Fruit fly (Drosophila melanogaster) whole organism: ENCODE data around the gene CG9328.

ENCODE experiments used
- CG8478 ChIP-seq: fragments of >200 bp; optimal IDR thresholded peaks from 2 replicates; lab custom pipeline; 2018; ENCODE audit warnings: inconsistent platforms
- Dll ChIP-seq: fragments of >200 bp; optimal IDR thresholded peaks from 2 replicates; lab custom pipeline; 2017
- EcR ChIP-seq, 2 experiments: fragments of >200 bp; optimal IDR thresholded peaks; 2 replicates each; lab custom pipeline; 2017; ENCODE audit warnings: missing biosample characterization in 2 of 2, missing genetic modification characterization in 2 of 2, missing genetic modification reagents in 2 of 2
- pan ChIP-seq: fragments of >200 bp; optimal IDR thresholded peaks from 2 replicates; lab custom pipeline; 2017
- psq ChIP-seq: fragments of >200 bp; optimal IDR thresholded peaks from 2 replicates; lab custom pipeline; 2017
- usp ChIP-seq: fragments of >200 bp; optimal IDR thresholded peaks from 2 replicates; lab custom pipeline; 2017; ENCODE audit warnings: missing biosample characterization, missing genetic modification characterization, mixed read lengths

CG9328 gene

dm6 chr2L:20792521-20792920, 5.0 kb upstream of the CG9328 start:
- TF ChIP-seq EcR (GFP tag; optimal IDR thresholded peaks at IDR 0.05; lab: Kevin White, UChicago) = no peak
- no peak for TF ChIP-seq pan (lab: Kevin White, UChicago)
- no peak for TF ChIP-seq psq (lab: Kevin White, UChicago)
- no peak for TF ChIP-seq usp (GFP tag; lab: Kevin White, UChicago)
- no peak for TF ChIP-seq CG8478 (lab: Kevin White, UChicago)
- TF ChIP-seq Dll (lab: Kevin White, UChicago) = no peak

dm6 chr2L:20792988-20793544, 4.4 kb upstream of the CG9328 start:
- TF ChIP-seq EcR (GFP tag; optimal IDR thresholded peaks at IDR 0.05; lab: Kevin White, UChicago) = no peak
- TF ChIP-seq CG8478 (lab: Kevin White, UChicago) = no peak
- TF ChIP-seq Dll (lab: Kevin White, UChicago) = no peak
- TF ChIP-seq psq (lab: Kevin White, UChicago) = no peak
- TF ChIP-seq pan (lab: Kevin White, UChicago) = no peak
- no peak for TF ChIP-seq usp (GFP tag; lab: Kevin White, UChicago)

dm6 chr2L:20793881-20794280, 3.6 kb upstream of the CG9328 start:
- TF ChIP-seq Dll (lab: Kevin White, UChicago) (no peak), usp (GFP tag; lab: Kevin White, UChicago) (no peak), EcR (GFP tag; optimal IDR thresholded peaks at IDR 0.05; lab: Kevin White, UChicago) (no peak), CG8478 (lab: Kevin White, UChicago) (no peak), pan (lab: Kevin White, UChicago) (no peak), psq (lab: Kevin White, UChicago) (no peak)

dm6 chr2L:20794656-20795055, 2.9 kb upstream of the CG9328 start:
- TF ChIP-seq CG8478 (lab: Kevin White, UChicago) (no peak), EcR (GFP tag; optimal IDR thresholded peaks at IDR 0.05; lab: Kevin White, UChicago) (no peak), psq (lab: Kevin White, UChicago) (no peak), pan (lab: Kevin White, UChicago) (no peak), usp (GFP tag; lab: Kevin White, UChicago) (no peak), Dll (lab: Kevin White, UChicago) (no peak)

dm6 chr2L:20795774-20796173, 1.7 kb upstream of the CG9328 start:
- TF ChIP-seq psq (lab: Kevin White, UChicago) = no peak
- TF ChIP-seq usp (GFP tag; lab: Kevin White, UChicago) = no peak
- TF ChIP-seq CG8478 (lab: Kevin White, UChicago) = no peak
- no peak for TF ChIP-seq Dll (lab: Kevin White, UChicago)
- TF ChIP-seq pan (lab: Kevin White, UChicago) = no peak
- TF ChIP-seq EcR (GFP tag; optimal IDR thresholded peaks at IDR 0.05; lab: Kevin White, UChicago) = no peak

- TF ChIP-seq Dll (lab: Kevin White, UChicago) (no peak), CG8478 (lab: Kevin White, UChicago) (no peak), usp (GFP tag; lab: Kevin White, UChicago) (no peak), psq (lab: Kevin White, UChicago) (no peak), pan (lab: Kevin White, UChicago) (no peak), EcR (GFP tag; optimal IDR thresholded peaks at IDR 0.05; lab: Kevin White, UChicago) (no peak)
Observed at dm6 chr2L:20796758-20797514, 579 bp upstream of the CG9328 start, which contains the start of gene vari. vari (minus strand) TSS chr2L:20797042.

dm6 chr2L:20798351-20798777, 849 bp downstream of the CG9328 start:
- no peak for TF ChIP-seq usp (GFP tag; lab: Kevin White, UChicago)
- no peak for TF ChIP-seq pan (lab: Kevin White, UChicago)
- no peak for TF ChIP-seq psq (lab: Kevin White, UChicago)
- TF ChIP-seq EcR (GFP tag; optimal IDR thresholded peaks at IDR 0.05; lab: Kevin White, UChicago) = no peak

- TF ChIP-seq Dll (lab: Kevin White, UChicago) = no peak
- no peak for TF ChIP-seq pan (lab: Kevin White, UChicago)
- TF ChIP-seq EcR (GFP tag; optimal IDR thresholded peaks at IDR 0.05; lab: Kevin White, UChicago) = no peak
- TF ChIP-seq CG8478 (lab: Kevin White, UChicago) = no peak
- TF ChIP-seq psq (lab: Kevin White, UChicago) = no peak
- no peak for TF ChIP-seq usp (GFP tag; lab: Kevin White, UChicago)
Observed at dm6 chr2L:20799991-20800897, 2.7 kb downstream of the CG9328 start.

dm6 chr2L:20801801-20802200, 4.3 kb downstream of the CG9328 start:
- no peak for TF ChIP-seq CG8478 (lab: Kevin White, UChicago)
- TF ChIP-seq usp (GFP tag; lab: Kevin White, UChicago) = no peak

dm6 chr2L:20802204-20802603, 4.7 kb downstream of the CG9328 start:
- no peak for TF ChIP-seq Dll (lab: Kevin White, UChicago)
- no peak for TF ChIP-seq EcR (GFP tag; optimal IDR thresholded peaks at IDR 0.05; lab: Kevin White, UChicago)
- no peak for TF ChIP-seq psq (lab: Kevin White, UChicago)
- TF ChIP-seq pan (lab: Kevin White, UChicago) = no peak
- no peak for TF ChIP-seq usp (GFP tag; lab: Kevin White, UChicago)
- no peak for TF ChIP-seq CG8478 (lab: Kevin White, UChicago)
